Worm (Caenorhabditis elegans): ENCODE measurements around the gene str-153.

DNA sequence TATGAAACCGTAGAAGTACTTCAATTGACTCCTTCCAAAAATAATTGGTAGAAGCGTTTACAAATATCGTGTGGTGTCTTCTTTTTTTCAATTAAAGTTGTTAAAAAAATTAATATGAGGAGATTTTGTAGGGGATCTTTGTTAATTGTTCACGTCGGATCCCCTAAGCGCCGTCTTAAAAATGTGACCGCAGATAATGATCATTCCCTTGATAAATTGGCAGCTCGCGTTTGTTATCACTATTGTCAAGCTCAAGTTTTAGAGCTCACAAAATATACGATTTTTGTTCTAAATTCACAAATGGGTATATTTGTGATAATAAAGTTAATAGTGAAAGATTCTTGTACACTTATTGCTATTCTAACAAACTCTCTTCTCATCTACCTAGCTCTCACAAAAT is 25.2 kb upstream of the str-153 start, which contains the start of gene str-159:
- TF ChIP-seq zip-5 (tag; optimal IDR thresholded peaks at IDR 0.05) (no peak), ceh-48 (tag; optimal IDR thresholded peaks at IDR 0.05) (no peak), lin-11 (tag; optimal IDR thresholded peaks at IDR 0.05) (no peak), ttx-3 (tag; optimal IDR thresholded peaks at IDR 0.05) (no peak), nhr-11 (tag; optimal IDR thresholded peaks at IDR 0.05) (no peak)

Measured in whole organism, late embryonic.